Worm (Caenorhabditis elegans) whole organism, L2 larva: ENCODE data around the gene F28G4.3.

Source experiments
- F13H6.1 ChIP-seq: sonication (generic microtip); optimal IDR thresholded peaks from 2 replicates; lab custom pipeline; 2016; ENCODE audit warnings: missing genetic modification characterization, missing compliant biosample characterization
- R02D3.7 ChIP-seq: fragments of 150-350 bp; optimal IDR thresholded peaks from 2 replicates; lab custom pipeline; 2014; ENCODE audit warnings: missing biosample characterization, missing genetic modification characterization
- Y55F3AM.14 ChIP-seq: fragments of 200-800 bp; sonication (Bioruptor generic); optimal IDR thresholded peaks from 2 replicates; lab custom pipeline; 2018; ENCODE audit warnings: mild to moderate bottlenecking, missing genetic modification characterization, missing compliant biosample characterization
- alr-1 ChIP-seq: fragments of 150-350 bp; optimal IDR thresholded peaks from 2 replicates; lab custom pipeline; 2014; ENCODE audit warnings: missing biosample characterization, missing genetic modification characterization
- aly-2 ChIP-seq: fragments of 150-350 bp; optimal IDR thresholded peaks from 2 replicates; lab custom pipeline; 2014; ENCODE audit warnings: missing biosample characterization, missing genetic modification characterization
- ama-1 ChIP-seq: fragments of 150-350 bp; optimal IDR thresholded peaks from 2 replicates; lab custom pipeline; 2018; ENCODE audit warnings: inconsistent platforms
- blmp-1 ChIP-seq: sonication (generic microtip); optimal IDR thresholded peaks from 2 replicates; lab custom pipeline; 2017; ENCODE audit warnings: missing genetic modification characterization, mild to moderate bottlenecking, missing compliant biosample characterization, antibody characterized with exemption, moderate library complexity; ENCODE audit not compliant: insufficient read depth
- ceh-82 ChIP-seq: fragments of 150-350 bp; optimal IDR thresholded peaks from 2 replicates; lab custom pipeline; 2014; ENCODE audit warnings: missing biosample characterization, missing genetic modification characterization
- dmd-4 ChIP-seq: sonication (generic microtip); optimal IDR thresholded peaks from 2 replicates; lab custom pipeline; 2017; ENCODE audit warnings: missing biosample characterization, missing genetic modification characterization
- egl-27 ChIP-seq: sonication (generic microtip); optimal IDR thresholded peaks from 3 replicates; lab custom pipeline; 2017; ENCODE audit warnings: missing biosample characterization, missing genetic modification reagents, missing genetic modification characterization
- elt-1 ChIP-seq: fragments of 150-350 bp; optimal IDR thresholded peaks from 2 replicates; lab custom pipeline; 2014; ENCODE audit warnings: missing biosample characterization, missing genetic modification characterization
- fos-1 ChIP-seq: fragments of 150-350 bp; optimal IDR thresholded peaks from 2 replicates; lab custom pipeline; 2014; ENCODE audit warnings: missing biosample characterization, missing genetic modification characterization
- gmeb-1 ChIP-seq: fragments of 150-350 bp; optimal IDR thresholded peaks from 2 replicates; lab custom pipeline; 2014; ENCODE audit warnings: missing biosample characterization, missing genetic modification characterization
- lin-11 ChIP-seq: fragments of 150-350 bp; sonication (generic microtip); optimal IDR thresholded peaks from 2 replicates; lab custom pipeline; 2014; ENCODE audit warnings: missing biosample characterization, missing genetic modification characterization, inconsistent platforms, mixed read lengths
- lin-13 ChIP-seq: fragments of 150-350 bp; optimal IDR thresholded peaks from 2 replicates; lab custom pipeline; 2014; ENCODE audit warnings: missing biosample characterization, missing genetic modification reagents, missing genetic modification characterization
- lin-39 ChIP-seq: fragments of 150-350 bp; optimal IDR thresholded peaks from 2 replicates; lab custom pipeline; 2014; ENCODE audit warnings: missing biosample characterization, missing genetic modification reagents, missing genetic modification characterization
- lsy-2 ChIP-seq, 2 experiments: fragments of 150-350 bp in 1 of 2; sonication (generic microtip) in 1 of 2; optimal IDR thresholded peaks; 2 replicates each; lab custom pipeline; 2014 to 2017; ENCODE audit warnings: missing biosample characterization in 2 of 2, missing genetic modification characterization in 2 of 2
- mdl-1 ChIP-seq, 2 experiments: fragments of 150-350 bp in 1 of 2; sonication (generic microtip) in 1 of 2; optimal IDR thresholded peaks; 2 replicates each; lab custom pipeline; 2017; ENCODE audit warnings: missing biosample characterization in 2 of 2, missing genetic modification characterization in 2 of 2
- nhr-10 ChIP-seq: sonication (generic microtip); optimal IDR thresholded peaks from 2 replicates; lab custom pipeline; 2017; ENCODE audit warnings: missing biosample characterization, missing genetic modification characterization
- nhr-11 ChIP-seq: fragments of 150-350 bp; optimal IDR thresholded peaks from 2 replicates; lab custom pipeline; 2014; ENCODE audit warnings: missing biosample characterization, missing genetic modification characterization
- nhr-129 ChIP-seq: fragments of 150-350 bp; optimal IDR thresholded peaks from 2 replicates; lab custom pipeline; 2014; ENCODE audit warnings: missing biosample characterization, missing genetic modification characterization
- nhr-21 ChIP-seq: fragments of 150-350 bp; optimal IDR thresholded peaks from 2 replicates; lab custom pipeline; 2014; ENCODE audit warnings: missing biosample characterization, missing genetic modification characterization
- nhr-23 ChIP-seq: fragments of 150-350 bp; optimal IDR thresholded peaks from 2 replicates; lab custom pipeline; 2014; ENCODE audit warnings: missing biosample characterization, missing genetic modification reagents, missing genetic modification characterization
- nhr-237 ChIP-seq: fragments of 150-350 bp; optimal IDR thresholded peaks from 2 replicates; lab custom pipeline; 2014; ENCODE audit warnings: missing biosample characterization, missing genetic modification characterization
- nhr-25 ChIP-seq: fragments of 150-350 bp; sonication (generic microtip); optimal IDR thresholded peaks from 3 replicates; lab custom pipeline; 2014; ENCODE audit warnings: missing biosample characterization, missing genetic modification characterization
- nhr-6 ChIP-seq: fragments of 150-350 bp; optimal IDR thresholded peaks from 2 replicates; lab custom pipeline; 2014; ENCODE audit warnings: missing biosample characterization, missing genetic modification characterization
- nhr-77 ChIP-seq: fragments of 150-350 bp; optimal IDR thresholded peaks from 2 replicates; lab custom pipeline; 2014; ENCODE audit warnings: missing biosample characterization, missing genetic modification characterization
- peb-1 ChIP-seq: fragments of 150-350 bp; optimal IDR thresholded peaks from 2 replicates; lab custom pipeline; 2014; ENCODE audit warnings: missing biosample characterization, missing genetic modification characterization
- sma-3 ChIP-seq: sonication (generic microtip); optimal IDR thresholded peaks from 2 replicates; lab custom pipeline; 2016; ENCODE audit warnings: missing genetic modification reagents, missing genetic modification characterization, missing compliant biosample characterization
- sma-9 ChIP-seq, 2 experiments: fragments of 150-350 bp in 1 of 2; sonication (generic microtip) in 1 of 2; optimal IDR thresholded peaks; 2 replicates each; lab custom pipeline; 2014 to 2016; ENCODE audit warnings: missing genetic modification characterization in 2 of 2, mild to moderate bottlenecking in 1 of 2, missing biosample characterization in 1 of 2, missing compliant biosample characterization in 1 of 2, missing genetic modification reagents in 1 of 2, moderate library complexity in 1 of 2
- snpc-4 ChIP-seq: fragments of 150-350 bp; optimal IDR thresholded peaks from 2 replicates; lab custom pipeline; 2014; ENCODE audit warnings: missing biosample characterization, missing genetic modification characterization
- unc-39 ChIP-seq: fragments of 150-350 bp; optimal IDR thresholded peaks from 2 replicates; lab custom pipeline; 2014; ENCODE audit warnings: missing biosample characterization, missing genetic modification characterization
- unc-55 ChIP-seq: fragments of 150-350 bp; sonication (generic microtip); optimal IDR thresholded peaks from 3 replicates; lab custom pipeline; 2014; ENCODE audit warnings: missing biosample characterization, missing genetic modification reagents, missing genetic modification characterization
- unc-62 ChIP-seq: fragments of 150-350 bp; optimal IDR thresholded peaks from 2 replicates; lab custom pipeline; 2014; ENCODE audit warnings: missing biosample characterization, missing genetic modification reagents, missing genetic modification characterization
- zag-1 ChIP-seq: fragments of 150-350 bp; optimal IDR thresholded peaks from 2 replicates; lab custom pipeline; 2014; ENCODE audit warnings: missing biosample characterization, missing genetic modification characterization
- ztf-1 ChIP-seq: fragments of 200-800 bp; sonication (Bioruptor generic); conservative IDR thresholded peaks from 2 replicates; pipeline ENCODE4 v1.3.6; 2022; ENCODE audit warnings: missing genetic modification characterization, missing compliant biosample characterization
- ztf-4 ChIP-seq: fragments of 150-350 bp; optimal IDR thresholded peaks from 2 replicates; lab custom pipeline; 2014; ENCODE audit warnings: missing biosample characterization, missing genetic modification characterization

F28G4.3 gene

DNA sequence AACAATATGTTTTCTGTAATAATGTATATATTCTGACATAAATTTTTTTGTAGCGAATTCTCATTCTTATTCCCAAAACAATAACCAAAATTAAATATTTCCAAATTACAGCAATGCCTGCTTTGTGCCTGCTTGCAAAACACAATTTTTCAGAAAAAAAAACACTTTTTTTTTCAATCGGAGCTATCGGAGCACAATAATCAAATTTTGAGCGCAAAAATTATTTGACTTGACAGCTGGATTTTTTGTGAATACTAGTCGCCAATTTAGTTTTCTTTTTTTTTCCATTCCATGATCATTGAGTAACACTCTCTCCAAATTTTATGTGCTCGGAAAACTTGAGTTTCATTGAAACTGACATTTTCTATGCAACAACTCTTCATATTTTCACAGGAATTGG, 29.7 kb upstream of the F28G4.3 start, which contains the start of gene srh-180:
Gene srh-180, plus strand, starts transcription at position 301 of the 400 bp plus-strand sequence.
- no peak for TF ChIP-seq lin-39 (tag; lab: Kevin White, UChicago)
- no peak for TF ChIP-seq aly-2 (tag; lab: Kevin White, UChicago)
- TF ChIP-seq lin-11, result no peak
- no peak for TF ChIP-seq snpc-4 (tag; lab: Kevin White, UChicago)
- TF ChIP-seq egl-27, result no peak
- no peak for TF ChIP-seq sma-9 (GFP tag; optimal IDR thresholded peaks at IDR 0.05; lab: Kevin White, UChicago)
- no peak for TF ChIP-seq sma-9 (tag; optimal IDR thresholded peaks at IDR 0.05; lab: Kevin White, UChicago)
- no peak for TF ChIP-seq F13H6.1 (tag; lab: Kevin White, UChicago)
- TF ChIP-seq ama-1 (lab: Kevin White, UChicago), result no peak
- TF ChIP-seq ztf-1 (GFP tag; lab: Robert Waterston, UW), result no peak
- no peak for TF ChIP-seq nhr-10
- TF ChIP-seq ztf-4 (tag; lab: Kevin White, UChicago), result no peak
- TF ChIP-seq dmd-4 (tag; lab: Kevin White, UChicago), result no peak
- TF ChIP-seq unc-39 (tag; lab: Kevin White, UChicago), result no peak
- no peak for TF ChIP-seq nhr-6 (tag; lab: Kevin White, UChicago)
- TF ChIP-seq gmeb-1, result no peak
- no peak for TF ChIP-seq nhr-11 (tag; lab: Kevin White, UChicago)
- TF ChIP-seq zag-1 (tag; lab: Kevin White, UChicago), result no peak
- TF ChIP-seq blmp-1 (tag; lab: Kevin White, UChicago), result no peak
- no peak for TF ChIP-seq alr-1 (tag; lab: Kevin White, UChicago)
- no peak for TF ChIP-seq sma-3
- TF ChIP-seq, all 48 proteins: peak for 0

DNA sequence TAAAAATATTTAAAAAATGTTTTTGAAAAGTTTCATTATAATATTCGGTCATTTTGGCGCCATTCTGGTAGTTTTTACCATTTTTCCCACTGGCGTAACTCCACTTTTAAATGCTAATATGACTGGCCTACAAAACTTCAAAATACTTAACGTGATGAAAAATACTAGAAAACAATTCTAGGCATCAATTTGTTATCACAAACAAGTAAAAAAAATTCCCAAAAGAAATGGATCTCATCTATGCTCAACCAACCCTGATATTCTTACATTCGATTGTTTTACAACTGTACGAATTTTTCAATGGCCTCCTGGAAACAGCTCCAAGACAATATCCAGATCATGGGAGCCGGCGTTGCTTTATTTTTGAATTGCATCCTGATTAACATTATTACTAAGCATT, 27.5 kb upstream of the F28G4.3 start, which contains the start of gene str-214:
Gene str-214, plus strand, starts transcription at position 301 of the 400 bp plus-strand sequence.
- TF ChIP-seq ceh-82, result no peak
- no peak for TF ChIP-seq fos-1 (tag; lab: Kevin White, UChicago)
- no peak for TF ChIP-seq peb-1
- no peak for TF ChIP-seq nhr-21 (tag; lab: Kevin White, UChicago)
- no peak for TF ChIP-seq nhr-237 (tag; lab: Kevin White, UChicago)
- no peak for TF ChIP-seq lsy-2 (tag; optimal IDR thresholded peaks at IDR 0.05; lab: Kevin White, UChicago)
- TF ChIP-seq lin-39 (tag; lab: Kevin White, UChicago), result no peak

DNA sequence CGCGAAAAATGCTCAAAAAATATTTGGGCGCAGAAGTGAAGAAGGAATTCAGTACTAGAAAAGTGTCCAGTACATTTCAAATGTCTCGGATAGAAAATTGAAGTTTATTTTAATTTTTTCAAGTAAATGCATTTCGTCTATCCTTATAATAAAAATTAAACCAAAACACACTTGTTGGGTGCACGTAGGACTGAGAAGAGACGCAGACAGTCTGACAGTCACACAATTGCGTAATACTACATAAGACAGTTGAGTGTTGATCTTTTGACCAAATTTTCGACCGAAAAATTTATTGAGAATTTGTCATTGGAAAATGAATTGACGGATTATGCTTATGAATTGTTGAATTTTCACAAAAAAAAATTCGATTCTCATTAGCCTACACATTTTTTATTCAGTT, 22.0 kb upstream of the F28G4.3 start, which contains the start of gene oac-7:
Gene oac-7, plus strand, starts transcription at position 283 of the 400 bp plus-strand sequence.
- TF ChIP-seq fos-1 (tag; lab: Kevin White, UChicago) (peak; percentile 43), sma-9 (GFP tag; optimal IDR thresholded peaks at IDR 0.05; lab: Kevin White, UChicago) (peak; percentile 73), sma-9 (tag; optimal IDR thresholded peaks at IDR 0.05; lab: Kevin White, UChicago) (no peak), lin-39 (tag; lab: Kevin White, UChicago) (no peak), nhr-129 (tag; lab: Kevin White, UChicago) (peak; percentile 74), nhr-77 (no peak), mdl-1 (tag; optimal IDR thresholded peaks at IDR 0.05; lab: Kevin White, UChicago) (no peak), R02D3.7 (tag; lab: Kevin White, UChicago) (no peak)

DNA sequence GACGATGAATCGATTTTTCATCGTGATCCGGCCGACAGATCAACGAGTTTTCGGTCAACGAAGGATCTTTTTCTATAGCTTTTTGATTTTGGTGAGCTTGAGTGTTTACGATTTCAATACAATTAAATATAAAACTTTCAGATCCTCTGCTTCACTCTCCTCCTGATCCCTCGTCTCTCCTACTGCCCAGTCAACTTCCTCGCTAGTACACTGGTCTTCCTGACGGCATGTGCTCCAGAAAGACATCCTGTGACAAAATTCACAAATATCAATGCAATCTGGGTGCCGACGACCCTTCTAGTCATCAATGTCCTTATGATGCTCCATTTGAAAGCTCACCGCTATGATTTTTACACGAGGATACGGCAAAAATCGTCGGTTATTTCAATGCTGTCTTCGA, 20.8 kb upstream of the F28G4.3 start:
- TF ChIP-seq gmeb-1 (no peak), sma-3 (no peak), blmp-1 (tag; lab: Kevin White, UChicago) (no peak), nhr-10 (no peak), unc-62 (GFP tag; lab: Kevin White, UChicago) (no peak), dmd-4 (tag; lab: Kevin White, UChicago) (no peak), lin-13 (GFP tag; lab: Kevin White, UChicago) (no peak), lsy-2 (tag; optimal IDR thresholded peaks at IDR 0.05; lab: Kevin White, UChicago) (no peak), unc-39 (tag; lab: Kevin White, UChicago) (no peak), F13H6.1 (tag; lab: Kevin White, UChicago) (no peak), fos-1 (tag; lab: Kevin White, UChicago) (no peak), nhr-25 (tag; lab: Kevin White, UChicago) (no peak), elt-1 (no peak), mdl-1 (tag; optimal IDR thresholded peaks at IDR 0.05; lab: Kevin White, UChicago) (no peak), egl-27 (no peak), nhr-23 (tag; lab: Kevin White, UChicago) (no peak), nhr-11 (tag; lab: Kevin White, UChicago) (no peak), nhr-6 (tag; lab: Kevin White, UChicago) (no peak), unc-55 (no peak), Y55F3AM.14 (GFP tag; lab: Kevin White, UChicago) (no peak)
